Worm (Caenorhabditis elegans): ENCODE results near the gene ddx-23.
A peak's percentile ranks its signal among the peaks of the same experiment; 100 is the strongest.

The ddx-23 gene

DNA sequence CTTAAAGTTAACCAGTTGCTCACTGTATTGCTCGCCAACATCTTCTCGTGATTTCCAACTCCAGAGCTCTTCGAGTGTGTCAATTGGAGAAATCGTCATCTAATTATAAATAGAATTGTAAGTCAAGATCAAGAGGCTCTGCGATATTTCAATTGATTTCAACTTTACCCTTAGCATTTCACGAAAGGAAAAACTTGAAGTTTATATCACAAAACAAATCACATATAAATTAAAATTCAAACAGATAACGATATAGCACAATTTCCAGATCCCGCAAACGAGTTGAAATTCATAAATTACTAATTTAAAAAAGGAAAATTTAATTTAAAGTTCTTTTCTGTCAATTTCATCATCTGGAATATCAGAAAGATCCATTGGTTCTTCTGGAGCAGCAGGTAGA lies 15.3 kb upstream of the ddx-23 start, which contains the start of gene eng-1:
TSS of gene eng-1 (minus strand) at position 101 of the 400 bp plus-strand sequence.
- no peak for TF ChIP-seq lin-35 (GFP tag; optimal IDR thresholded peaks at IDR 0.05)
- TF ChIP-seq Y53F4B.3 (GFP tag; IDR thresholded peaks at IDR 0.05): no peak
- no peak for TF ChIP-seq unc-130 (GFP tag; optimal IDR thresholded peaks at IDR 0.05)
- TF ChIP-seq T07F8.4 (tag; optimal IDR thresholded peaks at IDR 0.05): no peak
- TF ChIP-seq lsl-1 (GFP tag; optimal IDR thresholded peaks at IDR 0.05): no peak
- no peak for TF ChIP-seq lir-1 (GFP tag; conservative IDR thresholded peaks at IDR 0.05)
- no peak for TF ChIP-seq F33H1.4 (GFP tag; IDR thresholded peaks at IDR 0.05)
- no peak for TF ChIP-seq B0019.2 (GFP tag; conservative IDR thresholded peaks at IDR 0.05)
- no peak for TF ChIP-seq D2030.7 (GFP tag; IDR thresholded peaks at IDR 0.05)
- no peak for TF ChIP-seq egl-44 (GFP tag; IDR thresholded peaks at IDR 0.05)
- TF ChIP-seq attf-3 (GFP tag; conservative IDR thresholded peaks at IDR 0.05): no peak
- no peak for TF ChIP-seq F23B12.7 (tag; optimal IDR thresholded peaks at IDR 0.05; ENCODE audit: insufficient read depth)
- TF ChIP-seq snpc-4 (GFP tag; optimal IDR thresholded peaks at IDR 0.05): no peak
- no peak for TF ChIP-seq snpc-4 (tag; optimal IDR thresholded peaks at IDR 0.05)
- TF ChIP-seq F57A8.1 (GFP tag; optimal IDR thresholded peaks at IDR 0.05): no peak
- no peak for TF ChIP-seq lag-1 (GFP tag; IDR thresholded peaks at IDR 0.05)
- TF ChIP-seq F49E8.2 (tag; optimal IDR thresholded peaks at IDR 0.05; ENCODE audit: insufficient read depth): no peak
- no peak for TF ChIP-seq nfyb-1 (GFP tag; IDR thresholded peaks at IDR 0.05)
- no peak for TF ChIP-seq lin-26 (GFP tag; IDR thresholded peaks at IDR 0.05)

DNA sequence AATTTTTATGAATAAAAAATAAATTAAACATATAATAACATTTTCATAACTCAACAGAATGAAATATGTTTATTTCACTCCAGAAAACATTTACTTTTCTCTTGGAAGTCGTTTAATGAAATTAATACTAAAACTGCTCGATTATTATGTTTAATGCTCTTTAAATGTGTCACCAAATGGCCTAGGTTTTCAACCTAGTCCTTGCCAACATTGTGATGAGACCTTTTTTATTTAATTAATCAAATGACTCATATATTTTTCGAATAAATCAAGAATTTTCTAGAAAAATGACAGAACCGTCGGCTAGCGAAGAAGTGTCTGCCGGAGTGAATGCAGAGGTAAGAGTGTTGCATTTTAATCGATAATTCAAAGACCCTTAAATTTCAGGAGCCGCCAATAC lies 11.2 kb upstream of the ddx-23 start, which contains the start of gene rabn-5:
TSS of gene rabn-5 (plus strand) at position 284 of the 400 bp plus-strand sequence.
- TF ChIP-seq snpc-3.4 (tag; optimal IDR thresholded peaks at IDR 0.05) (no peak), Y53G8AR.9 (GFP tag; conservative IDR thresholded peaks at IDR 0.05) (no peak), cebp-1 (GFP tag; IDR thresholded peaks at IDR 0.05) (no peak), cebp-1 (tag; optimal IDR thresholded peaks at IDR 0.05) (peak; percentile 7), repo-1 (tag; optimal IDR thresholded peaks at IDR 0.05) (no peak)

DNA sequence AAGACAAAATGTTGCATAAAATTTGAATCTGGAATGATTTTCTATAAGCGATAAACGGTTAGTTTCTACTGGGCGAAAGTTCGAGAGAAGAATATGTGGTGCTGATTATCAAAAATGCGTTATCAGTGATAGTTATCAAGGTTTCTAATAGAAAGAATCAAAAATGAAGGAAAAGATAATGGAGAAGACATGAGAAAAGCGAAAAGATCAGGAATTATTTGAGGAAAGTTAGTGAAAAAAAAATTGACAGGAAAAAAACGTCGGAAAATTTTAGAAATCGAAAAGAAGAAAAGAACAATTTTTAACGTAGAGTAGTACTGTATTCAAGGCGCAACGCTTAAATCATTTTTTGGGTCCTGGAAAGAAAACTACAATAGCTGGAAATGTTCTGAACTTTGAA lies 10.7 kb upstream of the ddx-23 start, which contains the start of gene dnpp-1:
TSS of gene dnpp-1 (minus strand) at position 30 of the 400 bp plus-strand sequence.
- TF ChIP-seq xnd-1 (tag; optimal IDR thresholded peaks at IDR 0.05): peak; percentile 68
- peak; percentile 87 for TF ChIP-seq F33H1.4 (GFP tag; IDR thresholded peaks at IDR 0.05)
- 0 out of 2 replicates have a peak, but pooled peaks have one; percentile 22 for TF ChIP-seq dox-1 (GFP tag; IDR thresholded peaks at IDR 0.05)
- TF ChIP-seq atf-7 (tag; optimal IDR thresholded peaks at IDR 0.05): no peak
- TF ChIP-seq egl-18 (GFP tag; IDR thresholded peaks at IDR 0.05): no peak
- TF ChIP-seq egl-44 (GFP tag; IDR thresholded peaks at IDR 0.05): no peak
- TF ChIP-seq attf-3 (GFP tag; conservative IDR thresholded peaks at IDR 0.05): no peak
- TF ChIP-seq mxl-1 (tag; optimal IDR thresholded peaks at IDR 0.05): no peak
- TF ChIP-seq lsl-1 (GFP tag; optimal IDR thresholded peaks at IDR 0.05): peak; percentile 92
- no peak for TF ChIP-seq bed-1 (GFP tag; IDR thresholded peaks at IDR 0.05)
- TF ChIP-seq Y53G8AR.9 (GFP tag; conservative IDR thresholded peaks at IDR 0.05): no peak
- no peak for TF ChIP-seq aptf-2 (GFP tag; conservative IDR thresholded peaks at IDR 0.05)
- no peak for TF ChIP-seq F23B12.7 (tag; optimal IDR thresholded peaks at IDR 0.05; ENCODE audit: insufficient read depth)
- TF ChIP-seq nhr-80 (tag; optimal IDR thresholded peaks at IDR 0.05): peak; percentile 69
- no peak for TF ChIP-seq F57A8.1 (GFP tag; optimal IDR thresholded peaks at IDR 0.05)
- TF ChIP-seq ceh-91 (GFP tag; IDR thresholded peaks at IDR 0.05): peak; percentile 57; the same call in 1 of the 2 replicates
- no peak for TF ChIP-seq efl-1 (GFP tag; optimal IDR thresholded peaks at IDR 0.05)
- no peak for TF ChIP-seq hsf-1 (GFP tag; IDR thresholded peaks at IDR 0.05)
- no peak for TF ChIP-seq ztf-6 (GFP tag; IDR thresholded peaks at IDR 0.05)
- TF ChIP-seq B0019.2 (GFP tag; conservative IDR thresholded peaks at IDR 0.05): no peak
- no peak for TF ChIP-seq B0261.1 (tag; optimal IDR thresholded peaks at IDR 0.05)
- TF ChIP-seq K11D2.4 (GFP tag; IDR thresholded peaks at IDR 0.05): no peak
- TF ChIP-seq ceh-79 (tag; optimal IDR thresholded peaks at IDR 0.05): no peak
- peak; percentile 41 for TF ChIP-seq him-1 (tag; optimal IDR thresholded peaks at IDR 0.05)
- TF ChIP-seq unc-130 (GFP tag; optimal IDR thresholded peaks at IDR 0.05): no peak
- no peak for TF ChIP-seq snpc-1.3 (tag; optimal IDR thresholded peaks at IDR 0.05; ENCODE audit: insufficient read depth)
- no peak for TF ChIP-seq F10E7.11 (tag; optimal IDR thresholded peaks at IDR 0.05)
- TF ChIP-seq gei-17 (GFP tag; optimal IDR thresholded peaks at IDR 0.05): no peak
- no peak for TF ChIP-seq tbx-9 (tag; optimal IDR thresholded peaks at IDR 0.05; ENCODE audit: borderline replicate concordance)
- TF ChIP-seq mel-28 (tag; optimal IDR thresholded peaks at IDR 0.05; ENCODE audit: borderline replicate concordance): no peak

Measured in whole organism, young adult.